Worm (Caenorhabditis elegans): ENCODE data around the gene cdkl-1.

- no peak for TF ChIP-seq pha-4 (tag; optimal IDR thresholded peaks at IDR 0.05)
- TF ChIP-seq sdz-38 (tag; optimal IDR thresholded peaks at IDR 0.05) = no peak
- no peak for TF ChIP-seq K11D2.4 (GFP tag; IDR thresholded peaks at IDR 0.05)
- TF ChIP-seq madf-6 (GFP tag; IDR thresholded peaks at IDR 0.05) = no peak
- TF ChIP-seq snpc-3.4 (tag; optimal IDR thresholded peaks at IDR 0.05) = no peak
- TF ChIP-seq ztf-25 (GFP tag; IDR thresholded peaks at IDR 0.05) = no peak
- TF ChIP-seq snpc-1.3 (tag; optimal IDR thresholded peaks at IDR 0.05; ENCODE audit: insufficient read depth) = no peak
Observed at ce11 chrV:11093163-11094091, 5.3 kb upstream of the cdkl-1 start, which contains the start of gene lact-8.
